Worm (Caenorhabditis elegans) whole organism, L4 larva: ENCODE data around the gene T05A7.1.

Source experiments
- aly-2 ChIP-seq: sonication (generic microtip); optimal IDR thresholded peaks from 2 replicates; lab custom pipeline; 2018; ENCODE audit warnings: missing biosample characterization, missing genetic modification characterization
- ama-1 ChIP-seq: fragments of 150-350 bp; optimal IDR thresholded peaks from 2 replicates; lab custom pipeline; 2014; ENCODE audit warnings: inconsistent platforms, mixed read lengths
- ceh-28 ChIP-seq: fragments of 150-350 bp; optimal IDR thresholded peaks from 2 replicates; lab custom pipeline; 2014; ENCODE audit warnings: missing biosample characterization, missing genetic modification reagents, missing genetic modification characterization
- egl-27 ChIP-seq: sonication (generic microtip); optimal IDR thresholded peaks from 3 replicates; lab custom pipeline; 2017; ENCODE audit warnings: missing biosample characterization, missing genetic modification reagents, missing genetic modification characterization
- jun-1 ChIP-seq: fragments of 150-350 bp; optimal IDR thresholded peaks from 2 replicates; lab custom pipeline; 2014; ENCODE audit warnings: missing biosample characterization, missing genetic modification reagents, missing genetic modification characterization
- lin-15B ChIP-seq: fragments of 150-350 bp; sonication (generic microtip); optimal IDR thresholded peaks from 3 replicates; lab custom pipeline; 2014; ENCODE audit warnings: missing biosample characterization, missing genetic modification characterization
- nhr-25 ChIP-seq: sonication (generic microtip); optimal IDR thresholded peaks from 2 replicates; lab custom pipeline; 2017; ENCODE audit warnings: missing genetic modification characterization, mild to moderate bottlenecking, missing compliant biosample characterization, antibody characterized with exemption, moderate library complexity, borderline replicate concordance; ENCODE audit not compliant: insufficient read depth
- snpc-4 ChIP-seq: fragments of 150-350 bp; optimal IDR thresholded peaks from 2 replicates; lab custom pipeline; 2014; ENCODE audit warnings: missing biosample characterization, missing genetic modification characterization
- tag-97 ChIP-seq: fragments of 200-800 bp; sonication (Bioruptor generic); IDR thresholded peaks from 2 replicates; pipeline ENCODE4 v1.3.6; 2022; ENCODE audit warnings: missing genetic modification characterization, missing compliant biosample characterization
- ztf-11 ChIP-seq: fragments of 150-350 bp; optimal IDR thresholded peaks from 2 replicates; lab custom pipeline; 2014; ENCODE audit warnings: missing biosample characterization, missing genetic modification characterization

DNA sequence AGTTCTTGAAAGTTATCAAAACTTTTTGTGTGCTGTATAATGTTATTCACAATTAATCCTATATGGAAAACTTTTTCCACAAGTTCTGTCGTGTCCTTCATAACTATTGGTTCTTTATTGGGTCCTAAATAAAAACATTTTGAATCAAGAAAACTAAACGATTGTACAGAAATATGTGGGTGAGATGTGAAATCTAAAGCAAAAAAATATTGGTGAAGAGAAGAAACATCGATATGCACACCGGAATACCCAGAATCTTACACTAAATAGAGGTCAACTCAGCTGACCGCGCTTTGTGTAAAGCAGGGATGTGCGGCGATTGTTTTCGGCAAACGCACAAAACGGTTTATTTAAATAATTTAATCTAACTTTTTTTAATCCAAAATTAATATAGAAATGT is 16.7 kb upstream of the T05A7.1 start, which contains the start of gene T05A7.13:
- no peak for TF ChIP-seq ceh-28
- no peak for TF ChIP-seq ama-1 (lab: Kevin White, UChicago)
- no peak for TF ChIP-seq nhr-25 (tag; lab: Kevin White, UChicago)
- TF ChIP-seq ztf-11, result no peak
- no peak for TF ChIP-seq jun-1 (tag; lab: Kevin White, UChicago)
- TF ChIP-seq tag-97 (GFP tag; lab: Robert Waterston, UW), result no peak
- TF ChIP-seq snpc-4, result no peak
- no peak for TF ChIP-seq aly-2 (tag; lab: Kevin White, UChicago)
- no peak for TF ChIP-seq lin-15B (tag; lab: Kevin White, UChicago)
- TF ChIP-seq egl-27 (tag; lab: Kevin White, UChicago), result no peak
